Worm (Caenorhabditis elegans): Measurements from ENCODE around the gene C18F10.2.

The C18F10.2 gene

ce11 chrIII:6272868-6273267 lies at the start of gene C18F10.2:
Gene C18F10.2, plus strand, starts transcription at chrIII:6273168.
- TF ChIP-seq dve-1 (tag; optimal IDR thresholded peaks at IDR 0.05) = no peak
- TF ChIP-seq ceh-6 (GFP tag; optimal IDR thresholded peaks at IDR 0.05) = no peak
- TF ChIP-seq C38D4.7 (GFP tag; optimal IDR thresholded peaks at IDR 0.05) = no peak
- TF ChIP-seq elt-4 (tag; optimal IDR thresholded peaks at IDR 0.05) = no peak
- TF ChIP-seq unc-3 (GFP tag; conservative IDR thresholded peaks at IDR 0.05) = no peak
- no peak for TF ChIP-seq unc-3 (tag; optimal IDR thresholded peaks at IDR 0.05)
- TF ChIP-seq dmd-4 (tag; optimal IDR thresholded peaks at IDR 0.05; ENCODE audit: borderline replicate concordance) = no peak
- TF ChIP-seq che-1 (tag; optimal IDR thresholded peaks at IDR 0.05) = no peak
- no peak for TF ChIP-seq odd-2 (tag; optimal IDR thresholded peaks at IDR 0.05)
- TF ChIP-seq ceh-30 (tag; optimal IDR thresholded peaks at IDR 0.05) = no peak

ce11 chrIII:6230870-6231269 lies 42.1 kb upstream of the C18F10.2 start, which contains the start of gene esyt-2:
Gene esyt-2, minus strand, starts transcription at chrIII:6230970.
- TF ChIP-seq nfya-1 (tag; optimal IDR thresholded peaks at IDR 0.05) = no peak
- TF ChIP-seq pax-1 (tag; optimal IDR thresholded peaks at IDR 0.05) = no peak
- TF ChIP-seq npax-4 (tag; optimal IDR thresholded peaks at IDR 0.05) = no peak
- no peak for TF ChIP-seq pat-9 (tag; optimal IDR thresholded peaks at IDR 0.05)
- TF ChIP-seq ama-1 (optimal IDR thresholded peaks at IDR 0.05) = no peak
- TF ChIP-seq unc-86 (tag; optimal IDR thresholded peaks at IDR 0.05) = no peak
- TF ChIP-seq hlh-15 (tag; optimal IDR thresholded peaks at IDR 0.05) = no peak
- no peak for TF ChIP-seq F13H6.1 (tag; optimal IDR thresholded peaks at IDR 0.05)
- TF ChIP-seq fkh-6 (tag; optimal IDR thresholded peaks at IDR 0.05) = no peak
- no peak for TF ChIP-seq pag-3 (tag; optimal IDR thresholded peaks at IDR 0.05; ENCODE audit: borderline replicate concordance)
- no peak for TF ChIP-seq elt-4 (tag; optimal IDR thresholded peaks at IDR 0.05)
- TF ChIP-seq ceh-31 (tag; optimal IDR thresholded peaks at IDR 0.05) = no peak
- TF ChIP-seq ceh-30 (tag; optimal IDR thresholded peaks at IDR 0.05) = no peak
- no peak for TF ChIP-seq ceh-18 (tag; optimal IDR thresholded peaks at IDR 0.05)
- TF ChIP-seq ceh-2 (tag; optimal IDR thresholded peaks at IDR 0.05) = no peak
- no peak for TF ChIP-seq hlh-13 (GFP tag; optimal IDR thresholded peaks at IDR 0.05)
- TF ChIP-seq ttx-3 (tag; optimal IDR thresholded peaks at IDR 0.05) = no peak

ce11 chrIII:6231880-6232279 lies 41.1 kb upstream of the C18F10.2 start:
- TF ChIP-seq elt-2 (tag; optimal IDR thresholded peaks at IDR 0.05) = peak; percentile 85
- no peak for TF ChIP-seq unc-42 (tag; optimal IDR thresholded peaks at IDR 0.05)
- no peak for TF ChIP-seq nfya-1 (tag; optimal IDR thresholded peaks at IDR 0.05)

DNA sequence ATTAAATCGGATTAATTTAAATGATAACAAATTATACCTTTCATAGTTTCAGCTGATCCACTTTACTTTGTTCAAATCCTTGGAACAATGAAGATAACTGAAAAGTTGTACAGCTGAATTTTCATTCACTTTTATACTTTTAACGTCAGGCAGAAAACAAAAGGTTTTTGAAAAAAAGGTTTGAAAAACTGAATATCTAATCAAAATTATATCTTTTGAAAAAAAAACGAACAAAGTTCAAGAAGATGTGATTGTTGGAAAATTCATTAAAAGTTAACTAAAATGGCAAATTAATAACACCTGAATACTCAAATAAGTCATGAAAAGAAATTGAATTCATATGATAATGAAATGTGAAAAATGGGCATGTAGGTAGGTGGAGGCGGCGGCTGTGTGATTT lies 36.3 kb upstream of the C18F10.2 start, which contains the start of gene T12A2.21:
Gene T12A2.21 (minus strand): TSS at position 101 of the 400 bp plus-strand sequence.
- TF ChIP-seq ets-4 (tag; optimal IDR thresholded peaks at IDR 0.05) (no peak), rnt-1 (tag; optimal IDR thresholded peaks at IDR 0.05) (no peak), unc-3 (GFP tag; conservative IDR thresholded peaks at IDR 0.05) (no peak), unc-3 (tag; optimal IDR thresholded peaks at IDR 0.05) (no peak), elt-2 (tag; optimal IDR thresholded peaks at IDR 0.05) (no peak), syd-9 (tag; optimal IDR thresholded peaks at IDR 0.05) (no peak), Y22D7AL.16 (tag; optimal IDR thresholded peaks at IDR 0.05) (no peak), ceh-14 (tag; optimal IDR thresholded peaks at IDR 0.05) (no peak)

DNA sequence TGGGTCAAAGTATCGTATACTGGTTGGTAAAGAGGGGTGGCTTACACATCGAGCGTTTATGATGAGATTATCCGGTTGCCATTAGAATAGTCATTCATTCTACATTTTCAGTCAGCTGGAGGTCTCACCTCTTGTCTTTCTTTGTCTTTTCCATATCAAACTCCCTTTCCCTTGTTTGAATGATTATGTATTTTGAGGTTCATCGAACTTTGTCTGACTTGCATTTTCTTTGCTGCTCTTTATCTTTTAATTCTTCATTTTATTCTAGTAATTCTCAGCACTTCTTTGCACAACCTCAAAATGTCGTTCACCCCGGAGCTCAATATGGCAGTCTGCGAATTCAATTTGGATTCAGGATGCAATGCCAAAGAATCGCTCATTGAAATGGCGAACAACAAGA lies 32.4 kb upstream of the C18F10.2 start, which contains the start of gene T12A2.3:
Gene T12A2.3 (plus strand): TSS at position 301 of the 400 bp plus-strand sequence.
- no peak for TF ChIP-seq eyg-1 (tag; optimal IDR thresholded peaks at IDR 0.05)
- no peak for TF ChIP-seq madf-2 (tag; optimal IDR thresholded peaks at IDR 0.05)
- TF ChIP-seq T23F11.4 (GFP tag; optimal IDR thresholded peaks at IDR 0.05) = no peak
- TF ChIP-seq hlh-8 (tag; optimal IDR thresholded peaks at IDR 0.05) = no peak
- no peak for TF ChIP-seq dmd-4 (tag; optimal IDR thresholded peaks at IDR 0.05; ENCODE audit: borderline replicate concordance)
- TF ChIP-seq pat-9 (tag; optimal IDR thresholded peaks at IDR 0.05) = no peak
- TF ChIP-seq mec-3 (tag; optimal IDR thresholded peaks at IDR 0.05; ENCODE audit: borderline replicate concordance) = no peak
- TF ChIP-seq hlh-30 (tag; optimal IDR thresholded peaks at IDR 0.05; ENCODE audit: insufficient read depth) = no peak
- no peak for TF ChIP-seq Y22D7AL.16 (tag; optimal IDR thresholded peaks at IDR 0.05)
- no peak for TF ChIP-seq npax-4 (tag; optimal IDR thresholded peaks at IDR 0.05)
- TF ChIP-seq ceh-30 (tag; optimal IDR thresholded peaks at IDR 0.05) = no peak
- no peak for TF ChIP-seq pax-1 (tag; optimal IDR thresholded peaks at IDR 0.05)
- no peak for TF ChIP-seq ceh-34 (tag; optimal IDR thresholded peaks at IDR 0.05)
- TF ChIP-seq pha-4 (tag; optimal IDR thresholded peaks at IDR 0.05) = no peak
- no peak for TF ChIP-seq fkh-6 (tag; optimal IDR thresholded peaks at IDR 0.05)
- TF ChIP-seq ceh-9 (tag; optimal IDR thresholded peaks at IDR 0.05) = no peak
